Fruit fly (Drosophila melanogaster) whole organism, embryonic: ENCODE measurements around the gene Lamp1.
A peak's percentile ranks its signal among the peaks of the same experiment; 100 is the strongest.

Source experiments
- CG10543 ChIP-seq: fragments of 200-800 bp; sonication (Bioruptor generic); optimal IDR thresholded peaks from 3 replicates; lab custom pipeline; 2017; ENCODE audit warnings: missing biosample characterization, mild to moderate bottlenecking, missing genetic modification characterization, moderate library complexity
- CG11695 ChIP-seq: fragments of 200-800 bp; sonication (Bioruptor generic); IDR thresholded peaks from 3 replicates; pipeline ENCODE4 v1.3.6; 2022; ENCODE audit warnings: missing biosample characterization, missing genetic modification characterization
- CG12659 ChIP-seq: fragments of 200-800 bp; sonication (Bioruptor generic); optimal IDR thresholded peaks from 3 replicates; lab custom pipeline; 2017; ENCODE audit warnings: mild to moderate bottlenecking, missing biosample characterization, missing genetic modification reagents, missing genetic modification characterization
- CG12769 ChIP-seq: fragments of 200-800 bp; sonication (Bioruptor generic); optimal IDR thresholded peaks from 2 replicates; lab custom pipeline; 2019; ENCODE audit warnings: missing biosample characterization, mild to moderate bottlenecking, missing genetic modification characterization, moderate library complexity
- CG13123 ChIP-seq: fragments of 200-800 bp; sonication (Bioruptor generic); optimal IDR thresholded peaks from 2 replicates; lab custom pipeline; 2016; ENCODE audit warnings: missing biosample characterization, missing genetic modification characterization
- CG13287 ChIP-seq: fragments of 200-800 bp; sonication (Bioruptor generic); IDR thresholded peaks from 2 replicates; pipeline ENCODE4 v1.3.6; 2022; ENCODE audit warnings: missing biosample characterization, missing genetic modification characterization; ENCODE audit not compliant: partially characterized antibody
- CG14965 ChIP-seq: fragments of 200-800 bp; sonication (Bioruptor generic); optimal IDR thresholded peaks from 2 replicates; lab custom pipeline; 2016; ENCODE audit warnings: missing biosample characterization, missing genetic modification characterization, borderline replicate concordance
- CG17912 ChIP-seq: fragments of 200-800 bp; sonication (Bioruptor generic); optimal IDR thresholded peaks from 2 replicates; lab custom pipeline; 2018; ENCODE audit warnings: missing biosample characterization, mild to moderate bottlenecking, missing genetic modification characterization
- CG2678 ChIP-seq: fragments of 200-800 bp; sonication (Bioruptor generic); optimal IDR thresholded peaks from 3 replicates; lab custom pipeline; 2019; ENCODE audit warnings: missing biosample characterization, mild to moderate bottlenecking, missing genetic modification characterization, moderate library complexity
- CG32532 ChIP-seq: fragments of 200-800 bp; sonication (Bioruptor generic); IDR thresholded peaks from 2 replicates; pipeline ENCODE4 v1.3.6; 2022; ENCODE audit warnings: missing biosample characterization, missing genetic modification characterization
- CG33557 ChIP-seq: fragments of 200-800 bp; sonication (Bioruptor generic); optimal IDR thresholded peaks from 2 replicates; lab custom pipeline; 2019; ENCODE audit warnings: missing biosample characterization, mild to moderate bottlenecking, missing genetic modification characterization, moderate library complexity
- CG34376 ChIP-seq: fragments of 200-800 bp; sonication (Bioruptor generic); optimal IDR thresholded peaks from 2 replicates; lab custom pipeline; 2018; ENCODE audit warnings: missing biosample characterization, mild to moderate bottlenecking, missing genetic modification characterization
- CG4854 ChIP-seq: fragments of 200-800 bp; sonication (Bioruptor generic); optimal IDR thresholded peaks from 2 replicates; lab custom pipeline; 2016; ENCODE audit warnings: missing biosample characterization, missing genetic modification characterization, inconsistent platforms
- CG6175 ChIP-seq: fragments of 200-800 bp; sonication (Bioruptor generic); IDR thresholded peaks from 3 replicates; pipeline ENCODE4 v1.3.6; 2022; ENCODE audit warnings: missing biosample characterization, missing genetic modification characterization
- CG6791 ChIP-seq: fragments of 200-800 bp; sonication (Bioruptor generic); IDR thresholded peaks from 3 replicates; pipeline ENCODE4 v1.3.6; 2022; ENCODE audit warnings: missing biosample characterization, missing genetic modification characterization; ENCODE audit not compliant: partially characterized antibody
- CG7987 ChIP-seq: fragments of 200-800 bp; sonication (Bioruptor generic); optimal IDR thresholded peaks from 2 replicates; lab custom pipeline; 2018; ENCODE audit warnings: missing biosample characterization, mild to moderate bottlenecking, missing genetic modification characterization, moderate library complexity
- CG9437 ChIP-seq: fragments of 200-800 bp; sonication (Bioruptor generic); optimal IDR thresholded peaks from 2 replicates; lab custom pipeline; 2018; ENCODE audit warnings: missing biosample characterization, mild to moderate bottlenecking, missing genetic modification characterization
- CG9817 ChIP-seq: fragments of 200-800 bp; sonication (Bioruptor generic); optimal IDR thresholded peaks from 2 replicates; lab custom pipeline; 2018; ENCODE audit warnings: missing biosample characterization, mild to moderate bottlenecking, missing genetic modification characterization, moderate library complexity
- CrebB ChIP-seq: fragments of 200-800 bp; sonication (Bioruptor generic); optimal IDR thresholded peaks from 3 replicates; lab custom pipeline; 2018; ENCODE audit warnings: missing biosample characterization, mild to moderate bottlenecking, missing genetic modification characterization
- Jarid2 ChIP-seq: fragments of 200-800 bp; sonication (Bioruptor generic); optimal IDR thresholded peaks from 3 replicates; lab custom pipeline; 2017; ENCODE audit warnings: mild to moderate bottlenecking, missing biosample characterization, missing genetic modification reagents, missing genetic modification characterization
- Lim3 ChIP-seq: fragments of 200-800 bp; sonication (Bioruptor generic); IDR thresholded peaks from 2 replicates; pipeline ENCODE4 v1.3.6; 2022; ENCODE audit warnings: missing biosample characterization, missing genetic modification characterization
- Mad ChIP-seq: fragments of 200-800 bp; sonication (Bioruptor generic); optimal IDR thresholded peaks from 2 replicates; lab custom pipeline; 2016; ENCODE audit warnings: missing biosample characterization, missing genetic modification characterization
- Med ChIP-seq: fragments of 200-800 bp; sonication (Bioruptor generic); peaks from one replicate; lab custom pipeline; 2016; ENCODE audit warnings: missing biosample characterization, missing genetic modification characterization, mild to moderate bottlenecking, inconsistent platforms, moderate library complexity
- Neu2 ChIP-seq: fragments of 200-800 bp; sonication (Bioruptor generic); optimal IDR thresholded peaks from 3 replicates; lab custom pipeline; 2016; ENCODE audit warnings: missing biosample characterization, missing genetic modification characterization, borderline replicate concordance
- Pdp1 ChIP-seq, 2 experiments: fragments of 200-800 bp; sonication (Bioruptor generic); optimal IDR thresholded peaks; 3 replicates each; lab custom pipeline; 2016; ENCODE audit warnings: missing biosample characterization in 2 of 2, missing genetic modification characterization in 2 of 2, mild to moderate bottlenecking in 1 of 2, moderate library complexity in 1 of 2
- bab2 ChIP-seq: fragments of 200-800 bp; sonication (Bioruptor generic); optimal IDR thresholded peaks from 2 replicates; lab custom pipeline; 2016; ENCODE audit warnings: missing biosample characterization, missing genetic modification characterization
- bbx ChIP-seq: fragments of 200-800 bp; sonication (Bioruptor generic); IDR thresholded peaks from 2 replicates; pipeline ENCODE4 v1.3.6; 2022; ENCODE audit warnings: missing biosample characterization, missing genetic modification characterization; ENCODE audit not compliant: partially characterized antibody
- esg ChIP-seq: fragments of 200-800 bp; sonication (Bioruptor generic); conservative IDR thresholded peaks from 2 replicates; pipeline ENCODE4 v1.3.6; 2022; ENCODE audit warnings: missing biosample characterization, missing genetic modification characterization
- eve ChIP-seq, 2 experiments: fragments of >200 bp; optimal IDR thresholded peaks; 2 replicates each; lab custom pipeline; 2017; ENCODE audit warnings: missing biosample characterization in 2 of 2, missing genetic modification characterization in 2 of 2
- fd96Cb ChIP-seq: fragments of 200-800 bp; sonication (Bioruptor generic); optimal IDR thresholded peaks from 2 replicates; lab custom pipeline; 2018; ENCODE audit warnings: missing biosample characterization, mild to moderate bottlenecking, missing genetic modification characterization, moderate library complexity
- grn ChIP-seq: fragments of 200-800 bp; sonication (Bioruptor generic); optimal IDR thresholded peaks from 3 replicates; lab custom pipeline; 2017; ENCODE audit warnings: missing biosample characterization, missing genetic modification characterization
- gsb-n ChIP-seq: fragments of 200-800 bp; sonication (Bioruptor generic); optimal IDR thresholded peaks from 3 replicates; lab custom pipeline; 2018; ENCODE audit warnings: missing biosample characterization, mild to moderate bottlenecking, missing genetic modification characterization
- inv ChIP-seq: fragments of 200-800 bp; sonication (Bioruptor generic); IDR thresholded peaks from 2 replicates; pipeline ENCODE4 v1.3.6; 2022; ENCODE audit warnings: missing biosample characterization, missing genetic modification characterization; ENCODE audit not compliant: partially characterized antibody
- kay ChIP-seq: fragments of 200-800 bp; sonication (Bioruptor generic); optimal IDR thresholded peaks from 2 replicates; lab custom pipeline; 2016; ENCODE audit warnings: missing biosample characterization, missing genetic modification characterization
- nom ChIP-seq: fragments of 200-800 bp; sonication (Bioruptor generic); optimal IDR thresholded peaks from 2 replicates; lab custom pipeline; 2017; ENCODE audit warnings: missing biosample characterization, missing genetic modification characterization, mild to moderate bottlenecking, moderate library complexity, missing genetic modification reagents
- p53 ChIP-seq: fragments of 200-800 bp; sonication (Bioruptor generic); optimal IDR thresholded peaks from 2 replicates; lab custom pipeline; 2016; ENCODE audit warnings: missing biosample characterization, missing genetic modification characterization
- pan ChIP-seq, 4 experiments: fragments of >200 bp in 3 of 4; fragments of 200-800 bp in 1 of 4; sonication (Bioruptor generic) in 1 of 4; optimal IDR thresholded peaks in 3 of 4; IDR thresholded peaks in 1 of 4; 2 replicates each; pipeline versions ENCODE4 v1.3.6 to Lab custom; 2017 to 2022; ENCODE audit warnings: missing biosample characterization in 2 of 4, missing genetic modification characterization in 2 of 4, mixed read lengths in 1 of 4
- row ChIP-seq: fragments of 200-800 bp; sonication (Bioruptor generic); IDR thresholded peaks from 3 replicates; pipeline ENCODE4 v1.3.6; 2022; ENCODE audit warnings: missing biosample characterization, missing genetic modification characterization
- sd ChIP-seq: fragments of 200-800 bp; sonication (Bioruptor generic); optimal IDR thresholded peaks from 3 replicates; lab custom pipeline; 2018; ENCODE audit warnings: missing biosample characterization, mild to moderate bottlenecking, missing genetic modification characterization, moderate library complexity
- sna ChIP-seq: fragments of 200-800 bp; sonication (Bioruptor generic); IDR thresholded peaks from 2 replicates; pipeline ENCODE4 v1.3.6; 2022; ENCODE audit warnings: missing biosample characterization, missing genetic modification characterization; ENCODE audit not compliant: partially characterized antibody
- sob ChIP-seq: fragments of 200-800 bp; sonication (Bioruptor generic); IDR thresholded peaks from 2 replicates; pipeline ENCODE4 v1.3.6; 2022; ENCODE audit warnings: missing biosample characterization, missing genetic modification characterization
- stc ChIP-seq: fragments of 200-800 bp; sonication (Bioruptor generic); IDR thresholded peaks from 2 replicates; pipeline ENCODE4 v1.3.6; 2022; ENCODE audit warnings: missing biosample characterization, missing genetic modification characterization
- tna ChIP-seq: fragments of 200-800 bp; sonication (Bioruptor generic); IDR thresholded peaks from 2 replicates; pipeline ENCODE4 v1.3.6; 2022; ENCODE audit warnings: missing biosample characterization, missing genetic modification characterization; ENCODE audit not compliant: partially characterized antibody
- zen ChIP-seq: fragments of 200-800 bp; sonication (Bioruptor generic); optimal IDR thresholded peaks from 3 replicates; lab custom pipeline; 2018; ENCODE audit warnings: missing biosample characterization, mild to moderate bottlenecking, missing genetic modification characterization, moderate library complexity
- zen2 ChIP-seq: fragments of 200-800 bp; sonication (Bioruptor generic); IDR thresholded peaks from 3 replicates; pipeline ENCODE4 v1.3.6; 2022; ENCODE audit warnings: missing biosample characterization, missing genetic modification characterization; ENCODE audit not compliant: partially characterized antibody

The Lamp1 gene

DNA sequence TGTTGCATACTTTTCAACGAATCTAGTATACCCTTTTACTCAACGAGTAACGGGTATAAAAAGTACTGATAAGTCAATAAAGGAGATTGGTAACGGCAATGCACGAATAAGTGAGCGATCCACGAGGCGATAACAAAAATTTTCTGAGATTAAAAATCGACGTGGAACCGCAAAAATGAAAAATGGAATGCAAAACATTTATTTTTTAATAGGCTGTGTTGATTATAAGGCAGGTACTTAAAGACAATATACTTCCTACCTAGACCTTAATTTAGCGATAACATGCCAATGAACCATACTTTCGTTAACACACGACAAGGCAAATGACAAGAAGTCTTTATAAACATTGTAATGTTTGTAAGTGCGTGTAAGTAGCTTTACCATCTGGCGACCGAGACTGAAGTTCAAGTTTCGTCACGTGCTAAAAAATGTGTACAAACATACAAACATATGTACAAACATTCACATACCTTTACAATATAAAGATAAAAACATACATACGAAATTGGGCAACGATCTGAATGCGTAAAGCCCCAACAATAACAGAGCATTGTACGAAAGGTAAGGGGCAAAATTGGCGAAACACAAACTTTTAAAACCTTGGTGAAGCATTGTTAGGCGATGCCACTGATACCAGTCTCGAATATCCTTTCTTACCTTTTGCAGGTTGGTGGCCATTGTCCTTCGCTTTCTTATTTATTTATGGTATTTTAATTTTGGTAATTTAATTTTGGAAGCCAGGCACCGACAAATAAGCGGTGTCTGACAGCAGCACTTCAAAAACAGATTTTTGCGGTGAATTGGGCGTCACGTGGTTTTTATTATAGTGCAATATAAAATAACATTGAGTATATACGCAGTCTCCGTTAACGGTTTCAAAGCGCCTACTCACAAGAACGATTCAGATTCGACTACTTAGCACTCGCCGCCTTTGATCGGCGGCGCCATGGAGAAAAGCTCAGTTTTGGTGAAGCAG lies 49.8 kb downstream of the Lamp1 start:
- TF ChIP-seq CG17912 (no peak), row (GFP tag; lab: Robert Waterston, UW) (peak; percentile 4; the same call in 1 of the 3 replicates), CG13123 (GFP tag; lab: Kevin White, UChicago) (no peak), CG4854 (no peak), CG14965 (no peak), CG9437 (GFP tag; lab: Kevin White, UChicago) (no peak), CG6175 (no peak), CG11695 (GFP tag; lab: Robert Waterston, UW) (0 out of 3 replicates have a peak, but pooled peaks have one; percentile 12), inv (GFP tag; lab: Robert Waterston, UW) (no peak), esg (GFP tag; lab: Robert Waterston, UW) (no peak), CG12659 (GFP tag; lab: Kevin White, UChicago) (no peak), stc (GFP tag; lab: Robert Waterston, UW) (no peak), kay (no peak), Jarid2 (GFP tag; lab: Kevin White, UChicago) (peak; percentile 41), Med (GFP tag; lab: Kevin White, UChicago) (peak; percentile 31), CG6791 (GFP tag; lab: Robert Waterston, UW) (peak; percentile 33; the same call in 1 of the 3 replicates), grn (peak; percentile 84), CG7987 (GFP tag; lab: Kevin White, UChicago) (no peak), bbx (GFP tag; lab: Robert Waterston, UW) (peak; percentile 38; the same call in 1 of the 2 replicates), CG34376 (no peak), CG10543 (GFP tag; lab: Kevin White, UChicago) (no peak), tna (GFP tag; lab: Robert Waterston, UW) (0 out of 2 replicates have a peak, but pooled peaks have one; percentile 14), sob (GFP tag; lab: Robert Waterston, UW) (no peak; the same call in 1 of the 2 replicates), CrebB (no peak), Neu2 (no peak), fd96Cb (tag; lab: Kevin White, UChicago) (no peak), sd (peak; percentile 91), zen2 (no peak), CG9817 (no peak), Pdp1 (GFP tag; optimal IDR thresholded peaks at IDR 0.05; lab: Kevin White, UChicago) (peak in 1 of 2 experiments; percentile 19), CG13287 (GFP tag; lab: Robert Waterston, UW) (0 out of 2 replicates have a peak, but pooled peaks have one; percentile 6), p53 (no peak), eve (GFP tag; optimal IDR thresholded peaks at IDR 0.05; lab: Kevin White, UChicago) (peak in 1 of 2 experiments; percentile 71), gsb-n (tag; lab: Kevin White, UChicago) (no peak), CG32532 (peak; percentile 30; the same call in 1 of the 2 replicates), Mad (GFP tag; lab: Kevin White, UChicago) (no peak), CG2678 (no peak), Lim3 (GFP tag; lab: Robert Waterston, UW) (no peak), CG12769 (tag; lab: Kevin White, UChicago) (no peak), CG33557 (GFP tag; lab: Kevin White, UChicago) (no peak), zen (no peak), nom (GFP tag; lab: Kevin White, UChicago) (no peak), bab2 (GFP tag; lab: Kevin White, UChicago) (no peak), pan (optimal IDR thresholded peaks at IDR 0.05; lab: Kevin White, UChicago) (no peak), pan (GFP tag; optimal IDR thresholded peaks at IDR 0.05 in 1 of 2, IDR thresholded peaks at IDR 0.05 in 1 of 2) (peak in 1 of 2 experiments; percentile 44), sna (GFP tag; lab: Robert Waterston, UW) (no peak)
